Worm (Caenorhabditis elegans): ENCODE measurements around the gene abl-1.

abl-1 gene

ce11 chrX:10569185-10569584 lies 54.8 kb downstream of the abl-1 start, which contains the start of gene bet-2:
TSS of gene bet-2 (plus strand) at chrX:10569273.
- TF ChIP-seq unc-62 (GFP tag; optimal IDR thresholded peaks at IDR 0.05 in 1 of 2) (peak in 1 of 2 experiments; percentile 97), unc-62 (tag; optimal IDR thresholded peaks at IDR 0.05) (no peak), gei-8 (GFP tag; optimal IDR thresholded peaks at IDR 0.05) (no peak)

DNA sequence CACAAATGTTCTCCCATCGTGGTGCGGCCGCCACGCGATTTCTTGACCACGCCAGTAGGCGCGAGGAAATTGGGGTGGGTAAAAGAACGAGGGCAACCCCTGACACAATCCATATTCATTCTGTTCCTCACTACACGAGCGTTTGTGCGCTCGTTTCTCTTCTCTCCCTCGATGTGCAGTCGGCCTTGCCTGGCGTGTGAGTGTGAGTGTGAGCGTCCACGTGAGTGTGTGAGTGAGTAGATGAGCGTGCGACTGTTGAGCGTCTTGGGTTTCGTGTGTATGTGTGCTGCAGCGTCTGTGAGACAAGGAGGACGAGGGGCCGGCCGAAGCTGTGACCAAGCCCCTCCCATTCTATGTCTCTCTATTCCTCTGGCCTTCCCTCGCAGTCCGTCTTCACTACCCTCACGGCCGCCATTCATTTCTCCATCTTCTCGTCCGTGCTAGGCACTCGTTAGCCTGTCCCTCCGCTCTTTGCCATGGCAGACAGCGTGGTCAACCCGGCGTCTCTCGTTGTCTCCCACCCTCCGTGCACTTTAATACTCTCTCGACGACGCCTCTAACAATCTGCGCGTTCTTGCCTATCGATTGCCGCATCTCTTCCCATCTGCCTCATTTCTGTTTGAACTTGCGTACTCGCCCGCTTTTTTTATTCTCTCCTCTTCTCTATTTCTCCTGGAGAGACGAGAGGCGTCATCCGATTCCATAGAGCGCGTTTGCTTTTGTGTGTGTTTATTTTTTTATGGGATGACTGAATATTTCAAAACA lies 55.4 kb downstream of the abl-1 start:
- TF ChIP-seq fkh-10 (GFP tag; optimal IDR thresholded peaks at IDR 0.05) (peak; percentile 22), egl-27 (tag; optimal IDR thresholded peaks at IDR 0.05) (no peak), fos-1 (tag; optimal IDR thresholded peaks at IDR 0.05) (no peak), zfp-2 (tag; optimal IDR thresholded peaks at IDR 0.05) (peak; percentile 62), ZK546.5 (tag; optimal IDR thresholded peaks at IDR 0.05) (no peak), Y48G9A.11 (GFP tag; IDR thresholded peaks at IDR 0.05) (no peak), F26F4.8 (GFP tag; conservative IDR thresholded peaks at IDR 0.05) (no peak), ceh-20 (GFP tag; IDR thresholded peaks at IDR 0.05) (peak; percentile 79), lin-38 (GFP tag; IDR thresholded peaks at IDR 0.05) (peak; percentile 86), saeg-2 (GFP tag; IDR thresholded peaks at IDR 0.05) (peak; percentile 73), R02D3.7 (tag; optimal IDR thresholded peaks at IDR 0.05) (no peak), D1046.2 (GFP tag; IDR thresholded peaks at IDR 0.05) (0 out of 2 replicates have a peak, but pooled peaks have one; percentile 8), F10B5.3 (tag; optimal IDR thresholded peaks at IDR 0.05) (peak; percentile 84), attf-4 (tag; optimal IDR thresholded peaks at IDR 0.05) (peak; percentile 12), mes-2 (tag; optimal IDR thresholded peaks at IDR 0.05; ENCODE audit: poor library complexity, severe bottlenecking) (peak; percentile 81), Y75B8A.6 (GFP tag; IDR thresholded peaks at IDR 0.05) (no peak), ceh-82 (tag; optimal IDR thresholded peaks at IDR 0.05) (no peak), lin-39 (tag; optimal IDR thresholded peaks at IDR 0.05) (no peak), dmd-8 (GFP tag; IDR thresholded peaks at IDR 0.05) (0 out of 2 replicates have a peak, but pooled peaks have one; percentile 48), aha-1 (tag) (peak; percentile 100), lin-1 (GFP tag; IDR thresholded peaks at IDR 0.05) (peak; percentile 39), nhr-76 (tag; optimal IDR thresholded peaks at IDR 0.05) (no peak), F49E8.2 (tag; optimal IDR thresholded peaks at IDR 0.05; ENCODE audit: borderline replicate concordance) (no peak), Y105C5A.15 (GFP tag; IDR thresholded peaks at IDR 0.05) (0 out of 2 replicates have a peak, but pooled peaks have one; percentile 46), Y5F2A.4 (GFP tag; optimal IDR thresholded peaks at IDR 0.05) (no peak), pqm-1 (tag; optimal IDR thresholded peaks at IDR 0.05) (peak; percentile 8), aly-2 (tag; optimal IDR thresholded peaks at IDR 0.05) (no peak), mdt-29 (GFP tag; IDR thresholded peaks at IDR 0.05) (peak; percentile 35; the same call in 1 of the 2 replicates), nhr-10 (tag; optimal IDR thresholded peaks at IDR 0.05) (peak; percentile 53), lir-3 (tag; optimal IDR thresholded peaks at IDR 0.05) (peak; percentile 77), snpc-1.2 (GFP tag; IDR thresholded peaks at IDR 0.05) (no peak), nhr-237 (tag; optimal IDR thresholded peaks at IDR 0.05) (no peak), daf-12 (tag; optimal IDR thresholded peaks at IDR 0.05) (no peak), nhr-102 (tag; optimal IDR thresholded peaks at IDR 0.05) (peak; percentile 80), ceh-28 (tag; optimal IDR thresholded peaks at IDR 0.05) (peak; percentile 87), sdz-12 (GFP tag; optimal IDR thresholded peaks at IDR 0.05) (no peak), daf-8 (GFP tag; IDR thresholded peaks at IDR 0.05) (0 out of 2 replicates have a peak, but pooled peaks have one; percentile 22), arid-1 (GFP tag; conservative IDR thresholded peaks at IDR 0.05) (peak; percentile 66), unc-39 (tag; optimal IDR thresholded peaks at IDR 0.05) (no peak), duxl-1 (tag; optimal IDR thresholded peaks at IDR 0.05; ENCODE audit: poor library complexity) (peak; percentile 4), nhr-25 (tag; optimal IDR thresholded peaks at IDR 0.05; ENCODE audit: borderline replicate concordance, insufficient read depth) (peak; percentile 32), unc-130 (GFP tag; optimal IDR thresholded peaks at IDR 0.05) (no peak), madf-5 (GFP tag; IDR thresholded peaks at IDR 0.05) (no peak), ama-1 (optimal IDR thresholded peaks at IDR 0.05) (peak; percentile 21), daf-16 (GFP tag; optimal IDR thresholded peaks at IDR 0.05) (peak; percentile 54), daf-16 (tag; optimal IDR thresholded peaks at IDR 0.05) (peak; percentile 86)

Data from whole organism, L4 larva.